Worm (Caenorhabditis elegans) whole organism, L4 larva: ENCODE results near the gene vha-17.

ENCODE experiments used
- ceh-82 ChIP-seq: sonication (generic microtip); optimal IDR thresholded peaks from 2 replicates; lab custom pipeline; 2017; ENCODE audit warnings: missing biosample characterization, missing genetic modification characterization
- hif-1 ChIP-seq, 2 experiments: sonication (generic microtip); optimal IDR thresholded peaks; 2 replicates each; lab custom pipeline; 2016 to 2017; ENCODE audit warnings: missing compliant biosample characterization in 2 of 2, missing genetic modification characterization in 2 of 2, missing genetic modification reagents in 2 of 2, missing genotype in 2 of 2, mild to moderate bottlenecking in 1 of 2

DNA sequence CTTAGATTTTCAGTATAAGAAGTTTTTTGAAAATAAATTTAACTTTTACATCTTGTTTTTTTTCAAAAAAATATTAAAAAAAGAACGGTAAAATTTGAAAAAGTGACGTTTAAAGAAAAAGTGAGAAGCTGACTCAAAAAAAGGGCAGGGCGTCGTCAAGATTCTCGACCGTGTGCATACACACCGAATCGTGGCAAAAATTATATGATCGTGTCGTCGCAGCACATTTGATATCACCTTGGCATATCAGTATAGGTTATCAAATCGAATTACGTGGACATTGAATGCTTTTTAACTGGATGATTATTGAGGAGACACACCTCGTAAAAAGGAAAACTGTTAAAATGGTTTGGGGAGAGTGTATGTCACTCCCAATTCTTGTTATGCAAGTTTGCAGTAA is 11.4 kb downstream of the vha-17 start:
- TF ChIP-seq ceh-82 (tag; lab: Kevin White, UChicago) (no peak), hif-1 (tag; optimal IDR thresholded peaks at IDR 0.05; lab: Kevin White, UChicago) (no peak)
